Worm (Caenorhabditis elegans) whole organism, L2 larva: ENCODE measurements around the gene lsy-12.

Experiments used
- C34F6.9 ChIP-seq: fragments of 150-350 bp; optimal IDR thresholded peaks from 2 replicates; lab custom pipeline; 2014; ENCODE audit warnings: missing biosample characterization, missing genetic modification characterization
- Y55F3AM.14 ChIP-seq: fragments of 200-800 bp; sonication (Bioruptor generic); optimal IDR thresholded peaks from 2 replicates; lab custom pipeline; 2018; ENCODE audit warnings: mild to moderate bottlenecking, missing genetic modification characterization, missing compliant biosample characterization
- ZK546.5 ChIP-seq: sonication (generic microtip); optimal IDR thresholded peaks from 2 replicates; lab custom pipeline; 2017; ENCODE audit warnings: missing biosample characterization, missing genetic modification characterization
- alr-1 ChIP-seq: fragments of 150-350 bp; optimal IDR thresholded peaks from 2 replicates; lab custom pipeline; 2014; ENCODE audit warnings: missing biosample characterization, missing genetic modification characterization
- aly-2 ChIP-seq: fragments of 150-350 bp; optimal IDR thresholded peaks from 2 replicates; lab custom pipeline; 2014; ENCODE audit warnings: missing biosample characterization, missing genetic modification characterization
- ama-1 ChIP-seq: fragments of 150-350 bp; optimal IDR thresholded peaks from 2 replicates; lab custom pipeline; 2018; ENCODE audit warnings: inconsistent platforms
- blmp-1 ChIP-seq: sonication (generic microtip); optimal IDR thresholded peaks from 2 replicates; lab custom pipeline; 2017; ENCODE audit warnings: missing genetic modification characterization, mild to moderate bottlenecking, missing compliant biosample characterization, antibody characterized with exemption, moderate library complexity; ENCODE audit not compliant: insufficient read depth
- ceh-16 ChIP-seq: fragments of 150-350 bp; optimal IDR thresholded peaks from 2 replicates; lab custom pipeline; 2014; ENCODE audit warnings: missing biosample characterization, missing genetic modification characterization
- ceh-82 ChIP-seq: fragments of 150-350 bp; optimal IDR thresholded peaks from 2 replicates; lab custom pipeline; 2014; ENCODE audit warnings: missing biosample characterization, missing genetic modification characterization
- crh-2 ChIP-seq: sonication (generic microtip); optimal IDR thresholded peaks from 2 replicates; lab custom pipeline; 2017; ENCODE audit warnings: missing biosample characterization, missing genetic modification characterization
- dmd-4 ChIP-seq: sonication (generic microtip); optimal IDR thresholded peaks from 2 replicates; lab custom pipeline; 2017; ENCODE audit warnings: missing biosample characterization, missing genetic modification characterization
- egl-27 ChIP-seq: sonication (generic microtip); optimal IDR thresholded peaks from 3 replicates; lab custom pipeline; 2017; ENCODE audit warnings: missing biosample characterization, missing genetic modification reagents, missing genetic modification characterization
- elt-1 ChIP-seq: fragments of 150-350 bp; optimal IDR thresholded peaks from 2 replicates; lab custom pipeline; 2014; ENCODE audit warnings: missing biosample characterization, missing genetic modification characterization
- elt-3 ChIP-seq: sonication (generic microtip); optimal IDR thresholded peaks from 2 replicates; lab custom pipeline; 2017; ENCODE audit warnings: missing biosample characterization, missing genetic modification characterization
- fos-1 ChIP-seq: fragments of 150-350 bp; optimal IDR thresholded peaks from 2 replicates; lab custom pipeline; 2014; ENCODE audit warnings: missing biosample characterization, missing genetic modification characterization
- gmeb-1 ChIP-seq: fragments of 150-350 bp; optimal IDR thresholded peaks from 2 replicates; lab custom pipeline; 2014; ENCODE audit warnings: missing biosample characterization, missing genetic modification characterization
- lin-11 ChIP-seq: fragments of 150-350 bp; sonication (generic microtip); optimal IDR thresholded peaks from 2 replicates; lab custom pipeline; 2014; ENCODE audit warnings: missing biosample characterization, missing genetic modification characterization, inconsistent platforms, mixed read lengths
- lin-13 ChIP-seq: fragments of 150-350 bp; optimal IDR thresholded peaks from 2 replicates; lab custom pipeline; 2014; ENCODE audit warnings: missing biosample characterization, missing genetic modification reagents, missing genetic modification characterization
- lin-39 ChIP-seq: fragments of 150-350 bp; optimal IDR thresholded peaks from 2 replicates; lab custom pipeline; 2014; ENCODE audit warnings: missing biosample characterization, missing genetic modification reagents, missing genetic modification characterization
- mbf-1 ChIP-seq: sonication (generic microtip); optimal IDR thresholded peaks from 2 replicates; lab custom pipeline; 2017; ENCODE audit warnings: missing biosample characterization, missing genetic modification characterization
- nhr-10 ChIP-seq: sonication (generic microtip); optimal IDR thresholded peaks from 2 replicates; lab custom pipeline; 2017; ENCODE audit warnings: missing biosample characterization, missing genetic modification characterization
- nhr-12 ChIP-seq: fragments of 150-350 bp; optimal IDR thresholded peaks from 2 replicates; lab custom pipeline; 2014; ENCODE audit warnings: missing biosample characterization, missing genetic modification characterization
- nhr-129 ChIP-seq: fragments of 150-350 bp; optimal IDR thresholded peaks from 2 replicates; lab custom pipeline; 2014; ENCODE audit warnings: missing biosample characterization, missing genetic modification characterization
- nhr-23 ChIP-seq: fragments of 150-350 bp; optimal IDR thresholded peaks from 2 replicates; lab custom pipeline; 2014; ENCODE audit warnings: missing biosample characterization, missing genetic modification reagents, missing genetic modification characterization
- nhr-6 ChIP-seq: fragments of 150-350 bp; optimal IDR thresholded peaks from 2 replicates; lab custom pipeline; 2014; ENCODE audit warnings: missing biosample characterization, missing genetic modification characterization
- nhr-77 ChIP-seq: fragments of 150-350 bp; optimal IDR thresholded peaks from 2 replicates; lab custom pipeline; 2014; ENCODE audit warnings: missing biosample characterization, missing genetic modification characterization
- peb-1 ChIP-seq: fragments of 150-350 bp; optimal IDR thresholded peaks from 2 replicates; lab custom pipeline; 2014; ENCODE audit warnings: missing biosample characterization, missing genetic modification characterization
- sma-3 ChIP-seq: sonication (generic microtip); optimal IDR thresholded peaks from 2 replicates; lab custom pipeline; 2016; ENCODE audit warnings: missing genetic modification reagents, missing genetic modification characterization, missing compliant biosample characterization
- snpc-4 ChIP-seq: fragments of 150-350 bp; optimal IDR thresholded peaks from 2 replicates; lab custom pipeline; 2014; ENCODE audit warnings: missing biosample characterization, missing genetic modification characterization
- unc-39 ChIP-seq: fragments of 150-350 bp; optimal IDR thresholded peaks from 2 replicates; lab custom pipeline; 2014; ENCODE audit warnings: missing biosample characterization, missing genetic modification characterization
- unc-55 ChIP-seq: fragments of 150-350 bp; sonication (generic microtip); optimal IDR thresholded peaks from 3 replicates; lab custom pipeline; 2014; ENCODE audit warnings: missing biosample characterization, missing genetic modification reagents, missing genetic modification characterization
- unc-62 ChIP-seq: fragments of 150-350 bp; optimal IDR thresholded peaks from 2 replicates; lab custom pipeline; 2014; ENCODE audit warnings: missing biosample characterization, missing genetic modification reagents, missing genetic modification characterization
- zag-1 ChIP-seq: fragments of 150-350 bp; optimal IDR thresholded peaks from 2 replicates; lab custom pipeline; 2014; ENCODE audit warnings: missing biosample characterization, missing genetic modification characterization

Gene lsy-12

DNA sequence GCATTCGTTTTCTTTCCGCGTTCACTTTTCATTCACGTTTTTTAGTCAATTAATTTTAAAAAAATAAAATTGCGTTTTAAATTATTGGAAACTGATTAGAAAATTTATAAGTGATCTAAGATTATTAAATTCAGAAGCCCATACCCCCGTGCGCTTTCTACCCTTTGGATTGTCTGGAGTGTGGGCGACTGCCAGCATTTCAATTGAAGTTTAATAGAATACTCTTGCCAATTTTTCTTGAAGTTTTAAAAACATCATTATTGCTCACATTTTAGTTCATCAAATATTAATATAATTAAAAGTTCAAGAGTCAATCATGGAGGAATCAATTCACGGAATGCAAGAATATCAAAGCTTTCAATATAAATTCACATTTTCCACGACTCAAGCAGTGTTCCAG lies 18.4 kb downstream of the lsy-12 start, which contains the start of gene sru-36:
sru-36 (plus strand) TSS at position 301 of the 400 bp plus-strand sequence.
- no peak for TF ChIP-seq elt-3
- TF ChIP-seq blmp-1 (tag; lab: Kevin White, UChicago): no peak
- TF ChIP-seq alr-1 (tag; lab: Kevin White, UChicago): no peak
- no peak for TF ChIP-seq lin-39 (tag; lab: Kevin White, UChicago)
- TF ChIP-seq egl-27 (tag; lab: Kevin White, UChicago): no peak
- no peak for TF ChIP-seq snpc-4 (tag; lab: Kevin White, UChicago)
- no peak for TF ChIP-seq gmeb-1
- TF ChIP-seq aly-2 (tag; lab: Kevin White, UChicago): no peak
- TF ChIP-seq lin-11: no peak
- no peak for TF ChIP-seq nhr-10 (tag; lab: Kevin White, UChicago)
- no peak for TF ChIP-seq unc-62 (GFP tag; lab: Kevin White, UChicago)

DNA sequence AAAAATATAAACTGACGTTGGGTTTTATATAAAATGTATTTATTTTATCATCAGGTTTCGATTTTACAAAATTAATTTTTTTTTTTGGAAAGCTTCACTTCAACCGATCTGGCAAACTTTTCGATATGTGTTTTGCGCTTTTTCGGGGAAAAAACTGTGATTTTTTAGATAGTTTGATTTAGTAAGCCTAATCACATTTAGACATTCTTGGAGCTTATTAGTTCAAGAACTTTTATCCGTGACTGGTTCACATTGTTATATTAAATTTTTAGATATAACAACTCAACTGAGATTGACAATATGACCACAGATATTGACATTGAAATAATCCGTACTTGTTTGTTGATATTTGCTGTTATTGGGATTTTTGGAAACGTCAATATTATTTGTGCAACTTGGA lies 22.1 kb downstream of the lsy-12 start, which contains the start of gene srsx-21:
srsx-21 (plus strand) TSS at position 301 of the 400 bp plus-strand sequence.
- no peak for TF ChIP-seq fos-1 (tag; lab: Kevin White, UChicago)
- no peak for TF ChIP-seq dmd-4
- no peak for TF ChIP-seq unc-39
- no peak for TF ChIP-seq elt-3
- no peak for TF ChIP-seq gmeb-1
- TF ChIP-seq, all 48 proteins: peak for 0

DNA sequence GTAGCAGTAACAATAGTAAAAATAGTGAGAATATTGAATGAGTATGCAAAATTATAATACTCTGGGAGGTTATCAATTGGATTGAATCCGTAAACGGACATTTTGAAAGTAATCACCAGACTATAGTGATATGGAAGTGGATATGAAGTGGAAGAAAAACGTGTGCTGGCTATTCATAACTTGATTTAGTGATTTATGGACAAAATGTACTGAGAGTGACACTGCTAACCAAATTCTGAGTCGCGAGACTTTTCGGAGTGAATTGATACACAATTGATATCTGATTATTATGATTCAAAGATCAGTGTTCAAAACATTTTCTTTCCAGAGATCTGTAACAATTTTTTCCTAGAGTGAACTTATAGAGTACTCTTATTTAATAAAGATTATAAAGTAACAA lies 23.8 kb downstream of the lsy-12 start, which contains the start of gene sru-38:
sru-38 (minus strand) TSS at position 101 of the 400 bp plus-strand sequence.
- no peak for TF ChIP-seq lin-13 (GFP tag; lab: Kevin White, UChicago)
- TF ChIP-seq lin-39 (tag; lab: Kevin White, UChicago): no peak
- no peak for TF ChIP-seq nhr-129 (tag; lab: Kevin White, UChicago)
- TF ChIP-seq zag-1 (tag; lab: Kevin White, UChicago): no peak
- TF ChIP-seq elt-1: no peak
- TF ChIP-seq elt-3: no peak
- TF ChIP-seq unc-55: no peak
- TF ChIP-seq mbf-1 (tag; lab: Kevin White, UChicago): no peak
- TF ChIP-seq ama-1 (lab: Kevin White, UChicago): no peak
- TF ChIP-seq crh-2 (tag; lab: Kevin White, UChicago): no peak

DNA sequence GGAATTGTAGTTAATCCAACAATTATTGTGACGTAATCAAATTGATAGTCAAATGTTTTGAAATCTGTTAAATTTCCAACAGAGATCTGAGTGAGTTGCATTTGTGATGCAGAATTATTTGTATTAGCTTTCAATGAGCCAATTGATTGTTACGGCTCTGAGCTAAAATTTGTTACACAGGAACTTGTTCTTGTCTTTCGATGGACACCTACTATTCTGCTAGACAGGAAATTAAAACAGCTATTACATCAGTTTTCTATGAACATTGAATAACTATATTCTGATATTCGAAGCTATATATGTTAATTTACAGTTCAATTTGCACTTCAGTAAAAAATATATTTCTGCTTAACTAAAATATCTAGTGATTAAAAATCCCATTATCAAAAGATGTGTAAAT lies 25.9 kb downstream of the lsy-12 start, which contains the start of gene sru-40:
sru-40 (minus strand) TSS at position 101 of the 400 bp plus-strand sequence.
- TF ChIP-seq peb-1 (tag; lab: Kevin White, UChicago) (no peak), blmp-1 (tag; lab: Kevin White, UChicago) (no peak), nhr-6 (tag; lab: Kevin White, UChicago) (no peak), nhr-12 (tag; lab: Kevin White, UChicago) (no peak), sma-3 (GFP tag; lab: Kevin White, UChicago) (no peak), nhr-23 (tag; lab: Kevin White, UChicago) (no peak), nhr-77 (tag; lab: Kevin White, UChicago) (no peak)

DNA sequence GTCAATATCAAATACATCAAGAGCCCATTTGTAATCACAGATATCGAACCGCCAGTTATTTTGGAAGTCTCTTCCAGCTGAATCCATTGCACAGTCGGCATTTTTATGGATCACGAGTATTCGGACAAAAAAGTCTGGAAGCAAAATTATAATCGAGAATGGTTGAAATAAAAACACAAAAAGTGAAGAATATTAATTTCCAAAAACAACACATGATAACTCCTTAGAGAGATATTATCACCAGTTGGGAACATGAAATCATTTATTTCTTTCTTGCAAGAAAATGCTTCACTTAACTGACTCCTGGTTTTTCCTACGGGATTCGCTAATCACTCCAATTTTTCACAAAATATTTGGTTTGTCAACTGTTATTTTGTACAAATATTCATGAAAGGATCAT lies 35.6 kb downstream of the lsy-12 start, which contains the start of gene str-2:
str-2 (minus strand) TSS at position 101 of the 400 bp plus-strand sequence.
- TF ChIP-seq Y55F3AM.14 (GFP tag; lab: Kevin White, UChicago) (no peak), unc-39 (no peak), nhr-129 (tag; lab: Kevin White, UChicago) (no peak), elt-3 (no peak), peb-1 (tag; lab: Kevin White, UChicago) (no peak), snpc-4 (tag; lab: Kevin White, UChicago) (no peak), lin-11 (no peak), nhr-77 (tag; lab: Kevin White, UChicago) (no peak), C34F6.9 (no peak), alr-1 (tag; lab: Kevin White, UChicago) (no peak), elt-1 (no peak), ceh-82 (tag; lab: Kevin White, UChicago) (no peak), lin-39 (tag; lab: Kevin White, UChicago) (no peak), ceh-16 (tag; lab: Kevin White, UChicago) (no peak), nhr-23 (tag; lab: Kevin White, UChicago) (no peak), nhr-10 (tag; lab: Kevin White, UChicago) (no peak), ZK546.5 (tag; lab: Kevin White, UChicago) (no peak), unc-55 (no peak)
